Fruit fly (Drosophila melanogaster) whole organism, adult: Measurements from ENCODE around the gene GCC185.

Experiments
- CG7045 ChIP-seq: fragments of 200-800 bp; sonication (Bioruptor generic); optimal IDR thresholded peaks from 2 replicates; lab custom pipeline; 2017; ENCODE audit warnings: missing biosample characterization, mild to moderate bottlenecking, missing genetic modification characterization
- kay ChIP-seq: fragments of 200-800 bp; sonication (Bioruptor generic); peaks from one replicate; lab custom pipeline; 2016; ENCODE audit warnings: missing biosample characterization, missing genetic modification characterization, borderline replicate concordance

DNA sequence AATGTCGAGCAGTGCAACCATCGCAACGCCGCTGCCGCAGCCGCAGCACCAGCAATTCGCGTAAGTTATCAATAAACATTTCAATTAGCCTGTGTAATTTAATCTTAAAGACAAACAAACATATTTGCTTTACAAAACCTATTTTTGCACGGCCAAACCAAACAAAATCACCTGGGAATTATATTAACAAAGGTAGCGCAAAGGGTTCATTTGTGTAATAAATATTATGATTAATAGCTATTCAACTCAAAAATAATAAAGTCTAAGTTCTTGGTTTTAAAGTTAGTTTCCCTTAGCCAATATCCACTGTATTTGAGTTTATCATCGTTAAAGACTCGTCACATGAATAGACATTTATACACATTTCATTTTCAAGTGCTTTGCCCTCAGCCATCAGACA is 41.4 kb upstream of the GCC185 start:
- TF ChIP-seq CG7045 (GFP tag; lab: Kevin White, UChicago), result peak; percentile 15
- TF ChIP-seq kay (GFP tag; lab: Kevin White, UChicago), result no peak
